Fruit fly (Drosophila melanogaster): ENCODE data around the gene CG7560.

The CG7560 gene

dm6 chr3L:11421905-11422304 lies 3.1 kb upstream of the CG7560 start (continued):
- no peak for TF ChIP-seq Hmr (GFP tag; optimal IDR thresholded peaks at IDR 0.05)

dm6 chr3L:11422338-11422802 lies 2.6 kb upstream of the CG7560 start:
- TF ChIP-seq chn (GFP tag; optimal IDR thresholded peaks at IDR 0.05) = peak; percentile 23
- TF ChIP-seq Chrac-16 (GFP tag; optimal IDR thresholded peaks at IDR 0.05) = peak; percentile 55
- peak; percentile 94 for TF ChIP-seq vvl (GFP tag; IDR thresholded peaks at IDR 0.05)
- no peak for TF ChIP-seq Stat92E (GFP tag; optimal IDR thresholded peaks at IDR 0.05)
- peak; percentile 57 for TF ChIP-seq Hr3 (GFP tag; optimal IDR thresholded peaks at IDR 0.05)
- TF ChIP-seq bcd (GFP tag; optimal IDR thresholded peaks at IDR 0.05) = peak; percentile 57
- TF ChIP-seq stwl (tag; optimal IDR thresholded peaks at IDR 0.05) = peak; percentile 33
- TF ChIP-seq vnd (GFP tag; IDR thresholded peaks at IDR 0.05; ENCODE audit: partially characterized antibody) = 0 out of 3 replicates have a peak, but pooled peaks have one; percentile 30
- TF ChIP-seq E2f1 (GFP tag; IDR thresholded peaks at IDR 0.05) = peak; percentile 69
- TF ChIP-seq fu2 (GFP tag; optimal IDR thresholded peaks at IDR 0.05) = no peak
- no peak for TF ChIP-seq CG13894 (tag; optimal IDR thresholded peaks at IDR 0.05)
- no peak for TF ChIP-seq pzg (GFP tag; optimal IDR thresholded peaks at IDR 0.05)
- TF ChIP-seq insv (GFP tag; optimal IDR thresholded peaks at IDR 0.05) = no peak
- peak; percentile 78 for TF ChIP-seq CG6813 (GFP tag; optimal IDR thresholded peaks at IDR 0.05)
- no peak for TF ChIP-seq fd3F (GFP tag; optimal IDR thresholded peaks at IDR 0.05)
- TF ChIP-seq fd64A (GFP tag; optimal IDR thresholded peaks at IDR 0.05) = peak; percentile 36
- peak; percentile 46 for TF ChIP-seq ewg (GFP tag; optimal IDR thresholded peaks at IDR 0.05)
- TF ChIP-seq Hsf (GFP tag; optimal IDR thresholded peaks at IDR 0.05) = peak; percentile 59
- TF ChIP-seq CrebB (tag; optimal IDR thresholded peaks at IDR 0.05) = no peak
- TF ChIP-seq nerfin-1 (tag; optimal IDR thresholded peaks at IDR 0.05) = peak; percentile 66
- peak; percentile 72 for TF ChIP-seq CG8359 (GFP tag; optimal IDR thresholded peaks at IDR 0.05; ENCODE audit: borderline replicate concordance)
- no peak for TF ChIP-seq nom (GFP tag; optimal IDR thresholded peaks at IDR 0.05)
- TF ChIP-seq Eip74EF (GFP tag; optimal IDR thresholded peaks at IDR 0.05) = peak in 1 of 2 experiments; percentile 58
- TF ChIP-seq dysf (GFP tag; IDR thresholded peaks at IDR 0.05) = peak; percentile 79
- TF ChIP-seq Hr78 (GFP tag; optimal IDR thresholded peaks at IDR 0.05) = peak in 1 of 2 experiments; percentile 26
- TF ChIP-seq CG8281 (tag; optimal IDR thresholded peaks at IDR 0.05) = peak; percentile 98
- TF ChIP-seq CG4328 (GFP tag; optimal IDR thresholded peaks at IDR 0.05) = peak; percentile 43
- peak; percentile 8 for TF ChIP-seq sima (GFP tag; optimal IDR thresholded peaks at IDR 0.05)
- TF ChIP-seq CG2199 (GFP tag; IDR thresholded peaks at IDR 0.05) = peak; percentile 67; the same call in 2 of the 3 replicates
- peak; percentile 78 for TF ChIP-seq Ptx1 (GFP tag; IDR thresholded peaks at IDR 0.05)
- peak; percentile 77 for TF ChIP-seq CG34422 (GFP tag; IDR thresholded peaks at IDR 0.05)
- TF ChIP-seq CG6689 (GFP tag; IDR thresholded peaks at IDR 0.05) = peak; percentile 88
- peak; percentile 82 for TF ChIP-seq CG17359 (tag; optimal IDR thresholded peaks at IDR 0.05)
- TF ChIP-seq CG33213 (GFP tag; optimal IDR thresholded peaks at IDR 0.05) = peak; percentile 21
- TF ChIP-seq CG7786 (GFP tag; optimal IDR thresholded peaks at IDR 0.05) = peak; percentile 62
- peak; percentile 46 for TF ChIP-seq CG2120 (GFP tag; optimal IDR thresholded peaks at IDR 0.05)
- TF ChIP-seq jing (GFP tag; optimal IDR thresholded peaks at IDR 0.05) = peak; percentile 15
- TF ChIP-seq Bteb2 (GFP tag; optimal IDR thresholded peaks at IDR 0.05) = peak; percentile 29
- peak; percentile 23 for TF ChIP-seq Hand (GFP tag; optimal IDR thresholded peaks at IDR 0.05)
- TF ChIP-seq CG16863 (GFP tag; optimal IDR thresholded peaks at IDR 0.05) = peak; percentile 30
- peak; percentile 68 for TF ChIP-seq gsb-n (tag; optimal IDR thresholded peaks at IDR 0.05)
- no peak for TF ChIP-seq CG9609 (GFP tag; optimal IDR thresholded peaks at IDR 0.05)
- TF ChIP-seq ap (GFP tag; IDR thresholded peaks at IDR 0.05) = peak; percentile 68
- 0 out of 3 replicates have a peak, but pooled peaks have one; percentile 29 for TF ChIP-seq CG6175 (GFP tag; IDR thresholded peaks at IDR 0.05)
- no peak for TF ChIP-seq usp (GFP tag; optimal IDR thresholded peaks at IDR 0.05)
- TF ChIP-seq CG5245 (GFP tag; optimal IDR thresholded peaks at IDR 0.05) = peak; percentile 69
